Worm (Caenorhabditis elegans) whole organism, L3 larva: ENCODE data around the gene ZC317.6.
"Not testable (repeated sequence)": the region's sequence is repeated elsewhere in the genome, so short reads cannot be mapped to it uniquely, and the experiment has no call there.

Experiments
- R02D3.7 ChIP-seq: fragments of 150-350 bp; optimal IDR thresholded peaks from 2 replicates; lab custom pipeline; 2014; ENCODE audit warnings: missing biosample characterization, missing genetic modification characterization
- ZK546.5 ChIP-seq: sonication (generic microtip); optimal IDR thresholded peaks from 2 replicates; lab custom pipeline; 2017; ENCODE audit warnings: missing biosample characterization, missing genetic modification characterization
- ceh-16 ChIP-seq: sonication (generic microtip); optimal IDR thresholded peaks from 2 replicates; lab custom pipeline; 2017; ENCODE audit warnings: missing biosample characterization, missing genetic modification characterization
- ceh-82 ChIP-seq: fragments of 150-350 bp; optimal IDR thresholded peaks from 2 replicates; lab custom pipeline; 2014; ENCODE audit warnings: missing biosample characterization, missing genetic modification characterization
- ceh-9 ChIP-seq: sonication (generic microtip); optimal IDR thresholded peaks from 2 replicates; lab custom pipeline; 2018; ENCODE audit warnings: missing biosample characterization, missing genetic modification characterization
- daf-12 ChIP-seq: fragments of 150-350 bp; optimal IDR thresholded peaks from 2 replicates; lab custom pipeline; 2014; ENCODE audit warnings: missing biosample characterization, missing genetic modification reagents, missing genetic modification characterization
- egl-27 ChIP-seq: sonication (generic microtip); optimal IDR thresholded peaks from 4 replicates; lab custom pipeline; 2017; ENCODE audit warnings: missing biosample characterization, missing genetic modification reagents, missing genetic modification characterization
- egl-5 ChIP-seq: fragments of 150-350 bp; optimal IDR thresholded peaks from 2 replicates; lab custom pipeline; 2017; ENCODE audit warnings: missing biosample characterization, missing genetic modification reagents, missing genetic modification characterization, inconsistent platforms
- elt-1 ChIP-seq: fragments of 150-350 bp; optimal IDR thresholded peaks from 2 replicates; lab custom pipeline; 2014; ENCODE audit warnings: missing biosample characterization, missing genetic modification characterization
- elt-2 ChIP-seq: sonication (generic microtip); optimal IDR thresholded peaks from 2 replicates; lab custom pipeline; 2016; ENCODE audit warnings: missing genetic modification reagents, mild to moderate bottlenecking, missing genetic modification characterization, missing compliant biosample characterization
- fkh-10 ChIP-seq: sonication (generic microtip); optimal IDR thresholded peaks from 2 replicates; lab custom pipeline; 2017; ENCODE audit warnings: missing biosample characterization, missing genetic modification reagents, missing genetic modification characterization
- fkh-2 ChIP-seq: fragments of 150-350 bp; optimal IDR thresholded peaks from 2 replicates; lab custom pipeline; 2014; ENCODE audit warnings: missing biosample characterization, missing genetic modification reagents, missing genetic modification characterization
- fos-1 ChIP-seq: fragments of 150-350 bp; optimal IDR thresholded peaks from 2 replicates; lab custom pipeline; 2014; ENCODE audit warnings: missing biosample characterization, missing genetic modification characterization
- jun-1 ChIP-seq: fragments of 150-350 bp; optimal IDR thresholded peaks from 2 replicates; lab custom pipeline; 2014; ENCODE audit warnings: missing biosample characterization, missing genetic modification reagents, missing genetic modification characterization
- lin-15B ChIP-seq: fragments of 150-350 bp; optimal IDR thresholded peaks from 2 replicates; lab custom pipeline; 2014; ENCODE audit warnings: missing biosample characterization, missing genetic modification characterization
- lin-39 ChIP-seq: fragments of 150-350 bp; optimal IDR thresholded peaks from 2 replicates; lab custom pipeline; 2018; ENCODE audit warnings: missing biosample characterization, missing genetic modification reagents, missing genetic modification characterization
- lsy-12 ChIP-seq: sonication (generic microtip); optimal IDR thresholded peaks from 2 replicates; lab custom pipeline; 2016; ENCODE audit warnings: mild to moderate bottlenecking, missing genetic modification characterization, missing compliant biosample characterization
- nfya-1 ChIP-seq: sonication (generic microtip); optimal IDR thresholded peaks from 2 replicates; lab custom pipeline; 2017; ENCODE audit warnings: missing genetic modification characterization, mild to moderate bottlenecking, missing compliant biosample characterization, antibody characterized with exemption, moderate library complexity; ENCODE audit not compliant: insufficient read depth
- nhr-11 ChIP-seq: fragments of 150-350 bp; optimal IDR thresholded peaks from 2 replicates; lab custom pipeline; 2014; ENCODE audit warnings: missing biosample characterization, missing genetic modification characterization
- nhr-23 ChIP-seq: fragments of 150-350 bp; optimal IDR thresholded peaks from 2 replicates; lab custom pipeline; 2014; ENCODE audit warnings: missing biosample characterization, missing genetic modification reagents, missing genetic modification characterization
- nhr-237 ChIP-seq: fragments of 150-350 bp; optimal IDR thresholded peaks from 2 replicates; lab custom pipeline; 2014; ENCODE audit warnings: missing biosample characterization, missing genetic modification characterization
- nhr-25 ChIP-seq: sonication (generic microtip); optimal IDR thresholded peaks from 2 replicates; lab custom pipeline; 2017; ENCODE audit warnings: missing biosample characterization, missing genetic modification characterization
- nhr-43 ChIP-seq: sonication (generic microtip); optimal IDR thresholded peaks from 2 replicates; lab custom pipeline; 2016; ENCODE audit warnings: mild to moderate bottlenecking, missing genetic modification characterization, missing compliant biosample characterization; ENCODE audit not compliant: poor library complexity, severe bottlenecking
- nhr-67 ChIP-seq: fragments of 150-350 bp; optimal IDR thresholded peaks from 2 replicates; lab custom pipeline; 2014; ENCODE audit warnings: missing biosample characterization, missing genetic modification characterization
- nhr-76 ChIP-seq: fragments of 150-350 bp; sonication (generic microtip); optimal IDR thresholded peaks from 5 replicates; lab custom pipeline; 2014; ENCODE audit warnings: missing biosample characterization, missing genetic modification characterization
- nhr-77 ChIP-seq: fragments of 150-350 bp; optimal IDR thresholded peaks from 2 replicates; lab custom pipeline; 2014; ENCODE audit warnings: missing biosample characterization, missing genetic modification characterization
- pqm-1 ChIP-seq: fragments of 150-350 bp; optimal IDR thresholded peaks from 2 replicates; lab custom pipeline; 2017; ENCODE audit warnings: missing biosample characterization, missing genetic modification characterization, inconsistent platforms
- sea-2 ChIP-seq: fragments of 150-350 bp; sonication (generic microtip); optimal IDR thresholded peaks from 4 replicates; lab custom pipeline; 2014; ENCODE audit warnings: missing biosample characterization, missing genetic modification reagents, missing genetic modification characterization
- snpc-4 ChIP-seq: fragments of 150-350 bp; optimal IDR thresholded peaks from 2 replicates; lab custom pipeline; 2014; ENCODE audit warnings: missing biosample characterization, missing genetic modification characterization
- unc-39 ChIP-seq: sonication (generic microtip); optimal IDR thresholded peaks from 4 replicates; lab custom pipeline; 2017; ENCODE audit warnings: missing biosample characterization, missing genetic modification characterization
- zag-1 ChIP-seq: fragments of 150-350 bp; optimal IDR thresholded peaks from 2 replicates; lab custom pipeline; 2014; ENCODE audit warnings: missing biosample characterization, missing genetic modification characterization
- ztf-11 ChIP-seq: fragments of 150-350 bp; optimal IDR thresholded peaks from 2 replicates; lab custom pipeline; 2014; ENCODE audit warnings: missing biosample characterization, missing genetic modification characterization
- ztf-4 ChIP-seq: fragments of 150-350 bp; optimal IDR thresholded peaks from 2 replicates; lab custom pipeline; 2014; ENCODE audit warnings: missing biosample characterization, missing genetic modification characterization

ZC317.6 gene

DNA sequence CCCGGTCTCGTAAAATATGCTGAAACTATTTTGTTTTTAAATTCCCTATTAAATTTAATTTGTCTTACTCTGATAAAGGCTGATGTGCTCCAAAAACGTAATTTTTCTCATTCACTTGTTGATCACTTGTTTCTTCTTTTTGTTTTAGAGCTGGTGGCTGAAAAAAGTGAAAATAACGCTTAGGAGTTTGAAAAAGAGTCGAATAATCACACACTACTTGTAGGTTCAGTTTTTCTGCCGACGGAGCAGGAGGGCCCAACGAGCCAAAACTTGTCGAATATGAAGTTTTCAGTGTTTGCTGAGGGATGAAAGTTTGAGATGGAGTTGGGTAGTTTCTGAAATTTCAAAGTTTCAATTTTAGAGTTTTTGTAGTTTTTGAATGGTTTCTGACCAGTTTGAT is 18.8 kb upstream of the ZC317.6 start:
- TF ChIP-seq lin-15B (tag; lab: Kevin White, UChicago) (no peak), daf-12 (tag; lab: Kevin White, UChicago) (no peak), elt-1 (tag; lab: Kevin White, UChicago) (no peak), ztf-4 (tag; lab: Kevin White, UChicago) (no peak)

DNA sequence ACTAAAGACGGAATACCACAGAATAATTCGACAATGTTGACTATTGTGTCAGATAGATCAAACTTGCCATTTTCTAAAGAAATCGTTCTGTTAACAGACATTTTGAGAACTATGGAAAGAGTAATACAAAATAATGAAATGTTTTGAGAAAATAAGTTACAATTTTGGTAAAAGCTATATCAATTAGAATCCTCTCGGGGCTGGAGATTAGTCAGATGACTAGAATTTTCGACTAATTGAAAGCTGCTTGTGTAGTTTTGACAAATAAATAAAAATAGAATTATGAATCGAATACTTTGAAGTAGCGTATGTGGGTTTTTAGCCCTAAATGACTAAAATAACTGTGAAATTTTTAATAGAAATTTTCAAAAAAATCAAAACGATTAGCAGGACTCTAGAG is 16.5 kb upstream of the ZC317.6 start, which contains the start of gene srg-65:
Gene srg-65 (minus strand): TSS at position 101 of the 400 bp plus-strand sequence.
- TF ChIP-seq zag-1 (tag; lab: Kevin White, UChicago): no peak
- TF ChIP-seq R02D3.7 (tag; lab: Kevin White, UChicago): no peak
- no peak for TF ChIP-seq elt-2 (tag; lab: Kevin White, UChicago)
- no peak for TF ChIP-seq ztf-4 (tag; lab: Kevin White, UChicago)
- no peak for TF ChIP-seq lin-39 (tag; lab: Kevin White, UChicago)
- no peak for TF ChIP-seq egl-5
- no peak for TF ChIP-seq ZK546.5
- TF ChIP-seq ceh-16 (tag; lab: Kevin White, UChicago): no peak
- TF ChIP-seq pqm-1 (tag; lab: Kevin White, UChicago): no peak
- no peak for TF ChIP-seq ceh-82
- TF ChIP-seq unc-39: no peak
- TF ChIP-seq nhr-23 (tag; lab: Kevin White, UChicago): no peak
- no peak for TF ChIP-seq nhr-237 (tag; lab: Kevin White, UChicago)

- TF ChIP-seq nhr-77 (tag; lab: Kevin White, UChicago) (no peak), sea-2 (GFP tag; lab: Kevin White, UChicago) (no peak), egl-27 (no peak), elt-1 (tag; lab: Kevin White, UChicago) (no peak), ztf-11 (tag; lab: Kevin White, UChicago) (no peak), nhr-67 (no peak), jun-1 (tag; lab: Kevin White, UChicago) (no peak), fos-1 (no peak), ceh-9 (no peak), nhr-11 (tag; lab: Kevin White, UChicago) (no peak), snpc-4 (no peak), ceh-16 (tag; lab: Kevin White, UChicago) (no peak), nhr-76 (tag; lab: Kevin White, UChicago) (no peak)
Observed at ce11 chrV:5482315-5482714, 13.9 kb upstream of the ZC317.6 start, which contains the start of gene srg-66. Gene srg-66 (minus strand): TSS chrV:5482415.

- TF ChIP-seq lsy-12 (tag; lab: Kevin White, UChicago): no peak
- TF ChIP-seq egl-27: no peak
- TF ChIP-seq nfya-1 (tag; lab: Kevin White, UChicago): no peak
- no peak for TF ChIP-seq nhr-23 (tag; lab: Kevin White, UChicago)
- no peak for TF ChIP-seq nhr-77 (tag; lab: Kevin White, UChicago)
- TF ChIP-seq nhr-43 (tag; lab: Kevin White, UChicago): no peak
- TF ChIP-seq nhr-11 (tag; lab: Kevin White, UChicago): no peak
- no peak for TF ChIP-seq fkh-10 (GFP tag; lab: Kevin White, UChicago)
- TF ChIP-seq jun-1 (tag; lab: Kevin White, UChicago): no peak
- no peak for TF ChIP-seq fkh-2 (tag; lab: Kevin White, UChicago)
- TF ChIP-seq elt-2 (tag; lab: Kevin White, UChicago): no peak
- no peak for TF ChIP-seq nhr-25 (tag; lab: Kevin White, UChicago)
Observed at ce11 chrV:5477719-5478118, 9.3 kb upstream of the ZC317.6 start.

- not testable (repeated sequence) for TF ChIP-seq nhr-237, pqm-1, zag-1 (tag; lab: Kevin White, UChicago)
Observed at ce11 chrV:5470930-5471329, 2.5 kb upstream of the ZC317.6 start, which contains the start of gene ZC317.7. Gene ZC317.7 (minus strand): TSS chrV:5471030.
